Fruit fly (Drosophila melanogaster) S2 (cell line): ENCODE results near the gene Rab7.
A peak's percentile ranks its signal among the peaks of the same experiment; 100 is the strongest.

Experiments
- CG8478 ChIP-seq: fragments of >200 bp; optimal IDR thresholded peaks from 2 replicates; lab custom pipeline; 2018
- CTCF ChIP-seq, 2 experiments: fragments of >200 bp; optimal IDR thresholded peaks; 2 replicates each; lab custom pipeline; 2018

dm6 chr3R:24031019-24031824 lies 38.4 kb downstream of the Rab7 start:
- TF ChIP-seq CTCF (optimal IDR thresholded peaks at IDR 0.05; lab: Kevin White, UChicago) (peak in 1 of 2 experiments; percentile 40), CG8478 (lab: Kevin White, UChicago) (no peak)
